Worm (Caenorhabditis elegans) whole organism, late embryonic: ENCODE data around the gene Y22F5A.11.

Source experiments
- T23F11.4 ChIP-seq: fragments of 200-800 bp; sonication (Bioruptor generic); optimal IDR thresholded peaks from 2 replicates; lab custom pipeline; 2018; ENCODE audit warnings: mild to moderate bottlenecking, missing genetic modification characterization, missing compliant biosample characterization
- ama-1 ChIP-seq: fragments of 150-350 bp; optimal IDR thresholded peaks from 2 replicates; lab custom pipeline; 2014
- dmd-4 ChIP-seq: sonication (generic microtip); optimal IDR thresholded peaks from 2 replicates; lab custom pipeline; 2016; ENCODE audit warnings: borderline replicate concordance, missing genetic modification characterization, missing compliant biosample characterization
- fkh-6 ChIP-seq: sonication (generic microtip); optimal IDR thresholded peaks from 2 replicates; lab custom pipeline; 2016; ENCODE audit warnings: missing genetic modification characterization, missing compliant biosample characterization
- lin-11 ChIP-seq: fragments of 200-800 bp; sonication (Bioruptor generic); optimal IDR thresholded peaks from 2 replicates; lab custom pipeline; 2018; ENCODE audit warnings: mild to moderate bottlenecking, missing genetic modification characterization, missing compliant biosample characterization
- nfya-1 ChIP-seq: sonication (generic microtip); optimal IDR thresholded peaks from 2 replicates; lab custom pipeline; 2017; ENCODE audit warnings: missing genetic modification characterization, mild to moderate bottlenecking, missing compliant biosample characterization, antibody characterized with exemption, moderate library complexity
- nhr-11 ChIP-seq: fragments of 150-350 bp; optimal IDR thresholded peaks from 2 replicates; lab custom pipeline; 2014; ENCODE audit warnings: missing biosample characterization, missing genetic modification characterization
- npax-4 ChIP-seq: sonication (generic microtip); optimal IDR thresholded peaks from 2 replicates; lab custom pipeline; 2016; ENCODE audit warnings: missing genetic modification characterization, missing compliant biosample characterization
- pag-3 ChIP-seq: sonication (generic microtip); optimal IDR thresholded peaks from 2 replicates; lab custom pipeline; 2016; ENCODE audit warnings: missing compliant biosample characterization, missing genetic modification characterization, borderline replicate concordance
- pqm-1 ChIP-seq: sonication (generic microtip); optimal IDR thresholded peaks from 2 replicates; lab custom pipeline; 2016; ENCODE audit warnings: missing genetic modification characterization, missing compliant biosample characterization
- tbx-2 ChIP-seq: sonication (generic microtip); optimal IDR thresholded peaks from 2 replicates; lab custom pipeline; 2016; ENCODE audit warnings: missing genetic modification characterization, missing compliant biosample characterization
- ttx-3 ChIP-seq: sonication (generic microtip); optimal IDR thresholded peaks from 2 replicates; lab custom pipeline; 2016; ENCODE audit warnings: missing genetic modification reagents, missing genetic modification characterization, missing compliant biosample characterization
- unc-55 ChIP-seq: sonication (generic microtip); optimal IDR thresholded peaks from 2 replicates; lab custom pipeline; 2017; ENCODE audit warnings: missing biosample characterization, missing genetic modification reagents, missing genetic modification characterization

- TF ChIP-seq unc-55 (no peak), ama-1 (lab: Kevin White, UChicago) (no peak), tbx-2 (tag; lab: Kevin White, UChicago) (no peak), T23F11.4 (GFP tag; lab: Kevin White, UChicago) (no peak), nfya-1 (no peak), nhr-11 (no peak), npax-4 (tag; lab: Kevin White, UChicago) (no peak), pqm-1 (no peak), dmd-4 (tag; lab: Kevin White, UChicago) (no peak), pag-3 (no peak), ttx-3 (tag; lab: Kevin White, UChicago) (no peak), fkh-6 (tag; lab: Kevin White, UChicago) (no peak), lin-11 (no peak)
These were observed 5.9 kb upstream of the Y22F5A.11 start, which contains the start of gene lys-2 for ce11 chrV:10281374-10281773.
